Worm (Caenorhabditis elegans) whole organism, young adult: ENCODE measurements around the gene F36D3.14.

Experiments used
- C06A6.2 ChIP-seq: fragments of 200-800 bp; sonication (Bioruptor generic); conservative IDR thresholded peaks from 2 replicates; pipeline ENCODE4 v1.3.6; 2022; ENCODE audit warnings: missing genetic modification characterization, missing compliant biosample characterization
- F23B12.7 ChIP-seq: sonication (generic microtip); optimal IDR thresholded peaks from 2 replicates; lab custom pipeline; 2017; ENCODE audit warnings: missing genetic modification characterization, mild to moderate bottlenecking, missing compliant biosample characterization, antibody characterized with exemption, moderate library complexity; ENCODE audit not compliant: insufficient read depth
- F52B5.7 ChIP-seq: sonication (generic microtip); optimal IDR thresholded peaks from 2 replicates; lab custom pipeline; 2016; ENCODE audit warnings: mild to moderate bottlenecking, missing genetic modification characterization, missing compliant biosample characterization
- F57A8.1 ChIP-seq: fragments of 200-800 bp; sonication (Bioruptor generic); optimal IDR thresholded peaks from 2 replicates; lab custom pipeline; 2018; ENCODE audit warnings: mild to moderate bottlenecking, missing genetic modification characterization, moderate library complexity, missing compliant biosample characterization
- K11D2.4 ChIP-seq: fragments of 200-800 bp; sonication (Bioruptor generic); IDR thresholded peaks from 2 replicates; pipeline ENCODE4 v1.3.6; 2022; ENCODE audit warnings: missing genetic modification reagents, missing genetic modification characterization, missing compliant biosample characterization
- K12H6.12 ChIP-seq: fragments of 200-800 bp; sonication (Bioruptor generic); optimal IDR thresholded peaks from 2 replicates; lab custom pipeline; 2018; ENCODE audit warnings: mild to moderate bottlenecking, missing genetic modification characterization, missing compliant biosample characterization
- T07F8.4 ChIP-seq: sonication (generic microtip); optimal IDR thresholded peaks from 2 replicates; lab custom pipeline; 2016; ENCODE audit warnings: mild to moderate bottlenecking, missing genetic modification characterization, moderate library complexity, missing compliant biosample characterization
- T26A5.8 ChIP-seq: sonication (generic microtip); optimal IDR thresholded peaks from 2 replicates; lab custom pipeline; 2016; ENCODE audit warnings: missing genetic modification characterization, missing compliant biosample characterization
- Y79H2A.3 ChIP-seq: fragments of 200-800 bp; sonication (Bioruptor generic); conservative IDR thresholded peaks from 2 replicates; pipeline ENCODE4 v1.3.6; 2022; ENCODE audit warnings: missing genetic modification reagents, missing genetic modification characterization, missing compliant biosample characterization
- ZK185.1 ChIP-seq: sonication (generic microtip); optimal IDR thresholded peaks from 2 replicates; lab custom pipeline; 2016; ENCODE audit warnings: mild to moderate bottlenecking, missing genetic modification characterization, missing compliant biosample characterization; ENCODE audit not compliant: poor library complexity, severe bottlenecking
- aptf-2 ChIP-seq: fragments of 200-800 bp; sonication (Bioruptor generic); conservative IDR thresholded peaks from 2 replicates; pipeline ENCODE4 v1.3.6; 2022; ENCODE audit warnings: missing genetic modification reagents, missing genetic modification characterization, missing compliant biosample characterization
- athp-1 ChIP-seq: sonication (generic microtip); optimal IDR thresholded peaks from 2 replicates; lab custom pipeline; 2017; ENCODE audit warnings: mild to moderate bottlenecking, missing genetic modification characterization, missing compliant biosample characterization
- attf-6 ChIP-seq: fragments of 200-800 bp; sonication (Bioruptor generic); IDR thresholded peaks from 2 replicates; pipeline ENCODE4 v1.3.6; 2022; ENCODE audit warnings: missing genetic modification reagents, missing genetic modification characterization, missing compliant biosample characterization
- ceh-91 ChIP-seq: fragments of 200-800 bp; sonication (Bioruptor generic); IDR thresholded peaks from 2 replicates; pipeline ENCODE4 v1.3.6; 2022; ENCODE audit warnings: missing genetic modification reagents, missing genetic modification characterization, missing compliant biosample characterization
- gei-17 ChIP-seq: fragments of 200-800 bp; sonication (Bioruptor generic); optimal IDR thresholded peaks from 2 replicates; lab custom pipeline; 2018; ENCODE audit warnings: mild to moderate bottlenecking, missing genetic modification characterization, missing compliant biosample characterization
- hlh-26 ChIP-seq: fragments of 200-800 bp; sonication (Bioruptor generic); conservative IDR thresholded peaks from 2 replicates; pipeline ENCODE4 v1.3.6; 2022; ENCODE audit warnings: missing genetic modification reagents, missing genetic modification characterization, missing compliant biosample characterization
- hmg-20 ChIP-seq: fragments of 200-800 bp; sonication (Bioruptor generic); IDR thresholded peaks from 2 replicates; pipeline ENCODE4 v1.3.6; 2022; ENCODE audit warnings: missing genetic modification reagents, missing genetic modification characterization, missing compliant biosample characterization
- lag-1 ChIP-seq: fragments of 200-800 bp; sonication (Bioruptor generic); IDR thresholded peaks from 2 replicates; pipeline ENCODE4 v1.3.6; 2022; ENCODE audit warnings: missing genetic modification reagents, missing genetic modification characterization, missing compliant biosample characterization
- let-526 ChIP-seq: fragments of 200-800 bp; sonication (Bioruptor generic); IDR thresholded peaks from 2 replicates; pipeline ENCODE4 v1.3.6; 2022; ENCODE audit warnings: missing genetic modification reagents, missing genetic modification characterization, missing compliant biosample characterization
- lin-26 ChIP-seq: fragments of 200-800 bp; sonication (Bioruptor generic); IDR thresholded peaks from 2 replicates; pipeline ENCODE4 v1.3.6; 2022; ENCODE audit warnings: missing genetic modification reagents, missing genetic modification characterization, missing compliant biosample characterization
- lin-35 ChIP-seq, 3 experiments: fragments of 150-350 bp in 2 of 3; sonication (generic microtip) in 1 of 3; optimal IDR thresholded peaks; 2 replicates each; lab custom pipeline; 2014 to 2018; ENCODE audit warnings: missing biosample characterization in 3 of 3, missing genetic modification characterization in 3 of 3, missing genetic modification reagents in 3 of 3
- madf-10 ChIP-seq: sonication (generic microtip); optimal IDR thresholded peaks from 2 replicates; lab custom pipeline; 2016; ENCODE audit warnings: mild to moderate bottlenecking, missing genetic modification characterization, missing compliant biosample characterization
- madf-6 ChIP-seq: fragments of 200-800 bp; sonication (Bioruptor generic); IDR thresholded peaks from 2 replicates; pipeline ENCODE4 v1.3.6; 2022; ENCODE audit warnings: missing genetic modification reagents, missing genetic modification characterization, missing compliant biosample characterization
- mes-4 ChIP-seq: sonication (generic microtip); optimal IDR thresholded peaks from 2 replicates; lab custom pipeline; 2016; ENCODE audit warnings: missing genotype, missing genetic modification characterization, missing compliant biosample characterization
- nfya-1 ChIP-seq: sonication (generic microtip); optimal IDR thresholded peaks from 2 replicates; lab custom pipeline; 2017; ENCODE audit warnings: antibody characterized with exemption, missing compliant biosample characterization, missing genetic modification characterization, borderline replicate concordance; ENCODE audit not compliant: insufficient read depth
- nfya-2 ChIP-seq: fragments of 200-800 bp; sonication (Bioruptor generic); IDR thresholded peaks from 2 replicates; pipeline ENCODE4 v1.3.6; 2022; ENCODE audit warnings: missing genetic modification reagents, missing genetic modification characterization, missing compliant biosample characterization
- nhr-27 ChIP-seq: fragments of 200-800 bp; sonication (Bioruptor generic); optimal IDR thresholded peaks from 2 replicates; lab custom pipeline; 2018; ENCODE audit warnings: mild to moderate bottlenecking, missing genetic modification characterization, moderate library complexity, missing compliant biosample characterization
- nhr-80 ChIP-seq: sonication (generic microtip); optimal IDR thresholded peaks from 2 replicates; lab custom pipeline; 2016; ENCODE audit warnings: missing genetic modification characterization, missing compliant biosample characterization
- nhr-90 ChIP-seq: sonication (generic microtip); optimal IDR thresholded peaks from 2 replicates; lab custom pipeline; 2016; ENCODE audit warnings: missing genotype, mild to moderate bottlenecking, missing genetic modification characterization, missing compliant biosample characterization
- pbrm-1 ChIP-seq: fragments of 200-800 bp; sonication (Bioruptor generic); IDR thresholded peaks from 2 replicates; pipeline ENCODE4 v1.3.6; 2022; ENCODE audit warnings: missing genetic modification reagents, missing genetic modification characterization, missing compliant biosample characterization
- rcor-1 ChIP-seq: fragments of 200-800 bp; sonication (Bioruptor generic); IDR thresholded peaks from 2 replicates; pipeline ENCODE4 v1.3.6; 2022; ENCODE audit warnings: missing genetic modification reagents, missing genetic modification characterization, missing compliant biosample characterization
- rec-8 ChIP-seq, 2 experiments: sonication (generic microtip); optimal IDR thresholded peaks; 2 replicates each; lab custom pipeline; 2016; ENCODE audit warnings: mild to moderate bottlenecking in 2 of 2, missing genetic modification characterization in 2 of 2, missing genetic modification reagents in 2 of 2, missing genotype in 2 of 2, missing biosample characterization in 1 of 2, missing compliant biosample characterization in 1 of 2, moderate library complexity in 1 of 2
- snpc-1.3 ChIP-seq: sonication (generic microtip); optimal IDR thresholded peaks from 2 replicates; lab custom pipeline; 2017; ENCODE audit warnings: missing genetic modification characterization, mild to moderate bottlenecking, missing compliant biosample characterization, antibody characterized with exemption, moderate library complexity, missing genotype, missing genetic modification reagents; ENCODE audit not compliant: insufficient read depth
- snpc-4 ChIP-seq, 5 experiments: fragments of 150-350 bp in 1 of 5; sonication (generic microtip) in 4 of 5; optimal IDR thresholded peaks; 2 replicates each; lab custom pipeline; 2014 to 2018; ENCODE audit warnings: missing genetic modification characterization in 5 of 5, missing biosample characterization in 3 of 5, antibody characterized with exemption in 2 of 5, mild to moderate bottlenecking in 2 of 5, missing compliant biosample characterization in 2 of 5, missing genotype in 2 of 5, moderate library complexity in 2 of 5, missing genetic modification reagents in 1 of 5
- somi-1 ChIP-seq: fragments of 200-800 bp; sonication (Bioruptor generic); optimal IDR thresholded peaks from 2 replicates; lab custom pipeline; 2018; ENCODE audit warnings: mild to moderate bottlenecking, missing genetic modification characterization, missing compliant biosample characterization
- sptf-2 ChIP-seq: fragments of 200-800 bp; sonication (Bioruptor generic); optimal IDR thresholded peaks from 2 replicates; lab custom pipeline; 2018; ENCODE audit warnings: mild to moderate bottlenecking, missing genetic modification characterization, missing compliant biosample characterization
- tbx-9 ChIP-seq: sonication (generic microtip); optimal IDR thresholded peaks from 2 replicates; lab custom pipeline; 2016; ENCODE audit warnings: borderline replicate concordance, missing genetic modification characterization, inconsistent platforms, missing compliant biosample characterization
- unc-62 ChIP-seq: fragments of 150-350 bp; optimal IDR thresholded peaks from 2 replicates; lab custom pipeline; 2014; ENCODE audit warnings: missing biosample characterization, missing genetic modification reagents, missing genetic modification characterization
- ztf-25 ChIP-seq: fragments of 200-800 bp; sonication (Bioruptor generic); IDR thresholded peaks from 2 replicates; pipeline ENCODE4 v1.3.6; 2022; ENCODE audit warnings: missing genetic modification reagents, missing genetic modification characterization, missing compliant biosample characterization
- ztf-3 ChIP-seq: fragments of 200-800 bp; sonication (Bioruptor generic); optimal IDR thresholded peaks from 2 replicates; lab custom pipeline; 2018; ENCODE audit warnings: mild to moderate bottlenecking, missing genetic modification characterization, missing compliant biosample characterization
- ztf-6 ChIP-seq: fragments of 200-800 bp; sonication (Bioruptor generic); IDR thresholded peaks from 2 replicates; pipeline ENCODE4 v1.3.6; 2022; ENCODE audit warnings: missing genetic modification reagents, missing genetic modification characterization, missing compliant biosample characterization

The F36D3.14 gene

DNA sequence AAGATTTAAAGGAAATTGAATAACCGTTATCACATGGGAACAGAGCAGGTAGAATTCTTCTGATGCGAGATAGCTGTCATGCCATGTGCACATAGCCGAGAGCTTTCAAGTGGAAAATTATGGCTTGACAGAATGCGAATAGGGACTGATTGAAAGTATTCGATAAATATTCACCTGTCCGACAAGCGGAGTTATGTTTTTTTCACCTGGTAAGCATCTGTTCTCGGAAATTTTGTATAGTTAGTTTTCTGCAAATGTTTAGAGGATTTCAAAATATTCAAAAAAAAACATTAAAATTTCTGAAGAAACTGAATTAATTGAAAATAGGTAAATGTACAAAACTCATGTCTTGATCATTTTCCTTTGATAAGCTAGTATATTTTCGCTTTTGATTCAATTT, 5.6 kb downstream of the F36D3.14 start, which contains the start of gene srh-136:
TSS of gene srh-136 (minus strand) at position 93 of the 400 bp plus-strand sequence.
- no peak for TF ChIP-seq nhr-27 (tag; lab: Kevin White, UChicago)
- TF ChIP-seq F23B12.7 (tag; lab: Kevin White, UChicago) = no peak
- no peak for TF ChIP-seq hlh-26 (GFP tag; lab: Robert Waterston, UW)
- TF ChIP-seq unc-62 (GFP tag; lab: Kevin White, UChicago) = no peak
- no peak for TF ChIP-seq tbx-9
- no peak for TF ChIP-seq K11D2.4
- no peak for TF ChIP-seq gei-17 (GFP tag; lab: Kevin White, UChicago)
- no peak for TF ChIP-seq lag-1 (GFP tag; lab: Robert Waterston, UW)
- TF ChIP-seq madf-6 (GFP tag; lab: Robert Waterston, UW) = no peak
- TF ChIP-seq aptf-2 = no peak
- TF ChIP-seq madf-10 (tag; lab: Kevin White, UChicago) = no peak
- no peak for TF ChIP-seq ztf-25 (GFP tag; lab: Robert Waterston, UW)
- TF ChIP-seq K12H6.12 (tag; lab: Kevin White, UChicago) = no peak
- no peak for TF ChIP-seq nfya-2 (GFP tag; lab: Robert Waterston, UW)
- no peak for TF ChIP-seq rcor-1 (GFP tag; lab: Robert Waterston, UW)
- no peak for TF ChIP-seq F57A8.1
- no peak for TF ChIP-seq rec-8 (tag; optimal IDR thresholded peaks at IDR 0.05; lab: Kevin White, UChicago)
- TF ChIP-seq ZK185.1 (tag; lab: Kevin White, UChicago) = no peak

DNA sequence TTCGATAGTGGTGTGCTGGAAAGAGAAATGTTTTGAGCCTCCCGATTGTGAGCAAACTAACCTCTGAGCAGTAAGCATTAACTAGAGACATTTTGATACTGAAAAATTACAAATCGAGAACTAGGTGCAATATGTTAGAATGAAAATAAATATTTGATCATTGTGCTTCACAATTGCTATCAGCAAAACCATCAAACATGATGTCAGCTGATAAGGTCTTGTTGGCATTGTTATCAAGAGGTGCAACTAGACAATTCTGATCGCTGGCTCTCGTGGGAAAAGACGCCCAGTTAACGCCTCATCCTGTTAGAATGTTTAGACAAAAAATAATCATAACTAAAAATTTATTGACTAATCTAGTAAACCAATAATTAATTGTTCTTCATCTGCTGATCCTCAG, 8.7 kb downstream of the F36D3.14 start, which contains the start of gene comt-2:
TSS of gene comt-2 (minus strand) at position 131 of the 400 bp plus-strand sequence.
- TF ChIP-seq nhr-80 (tag; lab: Kevin White, UChicago) (peak; percentile 49), nhr-90 (tag; lab: Kevin White, UChicago) (no peak), C06A6.2 (GFP tag; lab: Robert Waterston, UW) (no peak), attf-6 (no peak)
- TF ChIP-seq, all 124 proteins: peak for 1

DNA sequence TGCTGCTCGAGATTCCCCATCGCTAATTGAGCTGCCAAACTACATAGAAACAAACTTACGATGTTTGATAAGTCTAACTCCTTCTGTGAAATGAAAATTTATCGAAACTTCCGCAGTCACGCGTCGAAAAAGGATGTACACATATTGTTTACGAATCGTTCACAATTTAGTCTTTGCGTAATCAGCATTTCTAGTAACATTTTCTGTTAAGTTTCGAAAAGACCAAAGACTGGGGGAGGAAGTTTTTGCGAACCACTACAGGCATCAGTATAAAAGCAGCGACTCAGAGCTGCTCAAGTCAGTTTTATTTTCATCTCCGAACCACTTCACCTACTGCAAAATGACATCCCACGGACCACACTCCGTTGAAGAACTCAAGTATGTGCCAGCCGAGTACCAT, 14.9 kb downstream of the F36D3.14 start, which contains the start of gene sqst-4:
TSS of gene sqst-4 (plus strand) at position 301 of the 400 bp plus-strand sequence.
- TF ChIP-seq T07F8.4 (tag; lab: Kevin White, UChicago) = no peak
- no peak for TF ChIP-seq snpc-1.3 (tag; lab: Kevin White, UChicago)
- TF ChIP-seq madf-10 (tag; lab: Kevin White, UChicago) = no peak
- no peak for TF ChIP-seq rec-8 (tag; optimal IDR thresholded peaks at IDR 0.05; lab: Kevin White, UChicago)
- TF ChIP-seq sptf-2 (GFP tag; lab: Kevin White, UChicago) = no peak
- no peak for TF ChIP-seq pbrm-1
- TF ChIP-seq tbx-9 = no peak
- no peak for TF ChIP-seq snpc-4 (GFP tag; optimal IDR thresholded peaks at IDR 0.05; lab: Kevin White, UChicago)
- TF ChIP-seq snpc-4 (tag; optimal IDR thresholded peaks at IDR 0.05; lab: Kevin White, UChicago) = no peak
- TF ChIP-seq lin-35 (GFP tag; optimal IDR thresholded peaks at IDR 0.05; lab: Kevin White, UChicago) = no peak
- TF ChIP-seq hmg-20 (GFP tag; lab: Robert Waterston, UW) = no peak
- TF ChIP-seq nfya-1 (tag; lab: Kevin White, UChicago) = no peak
- no peak for TF ChIP-seq F52B5.7 (tag; lab: Kevin White, UChicago)
- TF ChIP-seq ceh-91 (GFP tag; lab: Robert Waterston, UW) = no peak
- TF ChIP-seq, all 124 proteins: peak for 0

DNA sequence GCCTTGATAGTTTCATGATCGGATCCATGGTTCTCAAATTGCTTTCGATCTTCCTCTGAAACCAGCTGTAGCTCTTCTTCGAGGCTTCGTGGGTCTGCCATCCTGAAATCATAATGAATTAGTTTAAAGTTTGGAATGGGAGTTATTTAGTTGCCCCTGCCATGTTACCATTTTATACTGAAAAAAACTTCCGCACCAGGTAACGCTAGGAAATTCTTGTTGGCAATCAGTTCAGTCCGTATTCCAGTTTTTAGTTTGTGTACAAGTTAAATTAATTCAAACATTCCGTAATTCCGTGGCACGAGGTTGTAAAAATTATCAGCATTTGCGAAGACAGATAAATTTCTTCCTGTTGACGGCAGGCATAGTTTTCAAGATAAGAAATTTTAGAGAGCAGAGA, 15.6 kb downstream of the F36D3.14 start, which contains the start of gene Y32B12A.5:
TSS of gene Y32B12A.5 (minus strand) at position 101 of the 400 bp plus-strand sequence.
- no peak for TF ChIP-seq tbx-9
- no peak for TF ChIP-seq ztf-6
- no peak for TF ChIP-seq C06A6.2 (GFP tag; lab: Robert Waterston, UW)
- TF ChIP-seq mes-4 (tag; lab: Kevin White, UChicago) = no peak
- no peak for TF ChIP-seq lag-1 (GFP tag; lab: Robert Waterston, UW)
- TF ChIP-seq athp-1 (tag; lab: Kevin White, UChicago) = no peak
- TF ChIP-seq T26A5.8 = no peak
- TF ChIP-seq Y79H2A.3 (GFP tag; lab: Robert Waterston, UW) = no peak
- TF ChIP-seq somi-1 (GFP tag; lab: Kevin White, UChicago) = no peak
- no peak for TF ChIP-seq let-526 (GFP tag; lab: Robert Waterston, UW)
- no peak for TF ChIP-seq lin-26 (GFP tag; lab: Robert Waterston, UW)
- TF ChIP-seq ztf-3 (GFP tag; lab: Kevin White, UChicago) = no peak
- TF ChIP-seq, all 124 proteins: peak for 0
